Fruit fly (Drosophila melanogaster) whole organism, embryonic: ENCODE results near the gene Prx4.

ENCODE experiments used
- ATbp ChIP-seq: fragments of 200-800 bp; sonication (Bioruptor generic); optimal IDR thresholded peaks from 2 replicates; lab custom pipeline; 2017; ENCODE audit warnings: missing biosample characterization, mild to moderate bottlenecking, missing genetic modification characterization, missing genetic modification reagents
- BtbVII ChIP-seq: fragments of 200-800 bp; sonication (Bioruptor generic); optimal IDR thresholded peaks from 3 replicates; lab custom pipeline; 2017; ENCODE audit warnings: missing biosample characterization, mild to moderate bottlenecking, missing genetic modification characterization
- C15 ChIP-seq: fragments of 200-800 bp; sonication (Bioruptor generic); IDR thresholded peaks from 3 replicates; pipeline ENCODE4 v1.3.6; 2022; ENCODE audit warnings: missing biosample characterization, missing genetic modification characterization
- CG10209 ChIP-seq: fragments of 200-800 bp; sonication (Bioruptor generic); optimal IDR thresholded peaks from 3 replicates; lab custom pipeline; 2017; ENCODE audit warnings: missing biosample characterization, mild to moderate bottlenecking, missing genetic modification characterization, missing genetic modification reagents
- CG10321 ChIP-seq: fragments of 200-800 bp; sonication (Bioruptor generic); IDR thresholded peaks from 2 replicates; pipeline ENCODE4 v1.3.6; 2022; ENCODE audit warnings: missing biosample characterization, missing genetic modification characterization
- CG11085 ChIP-seq: fragments of 200-800 bp; sonication (Bioruptor generic); IDR thresholded peaks from 2 replicates; pipeline ENCODE4 v1.3.6; 2022; ENCODE audit warnings: missing biosample characterization, missing genetic modification characterization
- CG11695 ChIP-seq: fragments of 200-800 bp; sonication (Bioruptor generic); IDR thresholded peaks from 3 replicates; pipeline ENCODE4 v1.3.6; 2022; ENCODE audit warnings: missing biosample characterization, missing genetic modification characterization
- CG15011 ChIP-seq: fragments of 200-800 bp; sonication (Bioruptor generic); optimal IDR thresholded peaks from 3 replicates; lab custom pipeline; 2018; ENCODE audit warnings: missing biosample characterization, mild to moderate bottlenecking, missing genetic modification characterization
- CG2202 ChIP-seq: fragments of 200-800 bp; sonication (Bioruptor generic); optimal IDR thresholded peaks from 2 replicates; lab custom pipeline; 2018; ENCODE audit warnings: missing biosample characterization, mild to moderate bottlenecking, missing genetic modification characterization
- CG30403 ChIP-seq: fragments of 200-800 bp; sonication (Bioruptor generic); optimal IDR thresholded peaks from 3 replicates; lab custom pipeline; 2016; ENCODE audit warnings: missing biosample characterization, missing genetic modification characterization
- CG30431 ChIP-seq: fragments of 200-800 bp; sonication (Bioruptor generic); optimal IDR thresholded peaks from 2 replicates; lab custom pipeline; 2017; ENCODE audit warnings: missing biosample characterization, missing genetic modification characterization
- CG3726 ChIP-seq: fragments of 200-800 bp; sonication (Bioruptor generic); IDR thresholded peaks from 3 replicates; pipeline ENCODE4, ENCODE4 v1.3.6; 2022; ENCODE audit warnings: missing biosample characterization, missing genetic modification characterization
- CG4328 ChIP-seq: fragments of 200-800 bp; sonication (Bioruptor generic); optimal IDR thresholded peaks from 3 replicates; lab custom pipeline; 2017; ENCODE audit warnings: missing biosample characterization, missing genetic modification reagents, missing genetic modification characterization
- CG4707 ChIP-seq: fragments of 200-800 bp; sonication (Bioruptor generic); optimal IDR thresholded peaks from 2 replicates; lab custom pipeline; 2018; ENCODE audit warnings: missing biosample characterization, mild to moderate bottlenecking, missing genetic modification characterization, moderate library complexity
- CG4730 ChIP-seq: fragments of 200-800 bp; sonication (Bioruptor generic); IDR thresholded peaks from 2 replicates; pipeline ENCODE4 v1.3.6; 2022; ENCODE audit warnings: missing biosample characterization, missing genetic modification characterization
- CG6175 ChIP-seq: fragments of 200-800 bp; sonication (Bioruptor generic); IDR thresholded peaks from 3 replicates; pipeline ENCODE4 v1.3.6; 2022; ENCODE audit warnings: missing biosample characterization, missing genetic modification characterization
- CG6254 ChIP-seq: fragments of 200-800 bp; sonication (Bioruptor generic); optimal IDR thresholded peaks from 3 replicates; lab custom pipeline; 2017; ENCODE audit warnings: mild to moderate bottlenecking, missing biosample characterization, missing genetic modification reagents, missing genetic modification characterization
- CG6765 ChIP-seq: fragments of 200-800 bp; sonication (Bioruptor generic); optimal IDR thresholded peaks from 3 replicates; lab custom pipeline; 2017; ENCODE audit warnings: missing biosample characterization, mild to moderate bottlenecking, missing genetic modification characterization
- CG8765 ChIP-seq: fragments of 200-800 bp; sonication (Bioruptor generic); IDR thresholded peaks from 2 replicates; pipeline ENCODE4 v1.3.6; 2022; ENCODE audit warnings: missing biosample characterization, missing genetic modification characterization
- CoRest ChIP-seq: fragments of 200-800 bp; sonication (Bioruptor generic); optimal IDR thresholded peaks from 3 replicates; lab custom pipeline; 2018; ENCODE audit warnings: missing biosample characterization, mild to moderate bottlenecking, missing genetic modification characterization, moderate library complexity
- Dbx ChIP-seq: fragments of 200-800 bp; sonication (Bioruptor generic); IDR thresholded peaks from 3 replicates; pipeline ENCODE4 v1.3.6; 2022; ENCODE audit warnings: missing biosample characterization, missing genetic modification characterization
- Deaf1 ChIP-seq: fragments of 200-800 bp; optimal IDR thresholded peaks from 3 replicates; lab custom pipeline; 2019; ENCODE audit warnings: missing biosample characterization, mild to moderate bottlenecking, missing genetic modification characterization, moderate library complexity
- Dek ChIP-seq: fragments of 200-800 bp; sonication (Bioruptor generic); optimal IDR thresholded peaks from 3 replicates; lab custom pipeline; 2019; ENCODE audit warnings: missing biosample characterization, mild to moderate bottlenecking, missing genetic modification characterization, moderate library complexity
- Doc2 ChIP-seq: fragments of 200-800 bp; sonication (Bioruptor generic); IDR thresholded peaks from 2 replicates; pipeline ENCODE4 v1.3.6; 2022; ENCODE audit warnings: missing biosample characterization, missing genetic modification characterization
- E2f2 ChIP-seq: fragments of 200-800 bp; sonication (Bioruptor generic); IDR thresholded peaks from 2 replicates; pipeline ENCODE4 v1.3.6; 2022; ENCODE audit warnings: missing biosample characterization, missing genetic modification characterization
- ERR ChIP-seq: fragments of 200-800 bp; sonication (Bioruptor generic); optimal IDR thresholded peaks from 2 replicates; lab custom pipeline; 2016; ENCODE audit warnings: missing biosample characterization, missing genetic modification characterization
- Gsc ChIP-seq: fragments of 200-800 bp; sonication (Bioruptor generic); IDR thresholded peaks from 2 replicates; pipeline ENCODE4 v1.3.6; 2022; ENCODE audit warnings: missing biosample characterization, missing genetic modification characterization
- HLHmδ ChIP-seq: fragments of 200-800 bp; sonication (Bioruptor generic); optimal IDR thresholded peaks from 2 replicates; lab custom pipeline; 2018; ENCODE audit warnings: missing biosample characterization, mild to moderate bottlenecking, missing genetic modification characterization, moderate library complexity
- MESR4 ChIP-seq: fragments of 200-800 bp; sonication (Bioruptor generic); optimal IDR thresholded peaks from 2 replicates; lab custom pipeline; 2018; ENCODE audit warnings: missing biosample characterization, mild to moderate bottlenecking, missing genetic modification characterization, moderate library complexity
- Mes4 ChIP-seq: fragments of 200-800 bp; sonication (Bioruptor generic); optimal IDR thresholded peaks from 2 replicates; lab custom pipeline; 2016; ENCODE audit warnings: missing biosample characterization, missing genetic modification characterization
- Optix ChIP-seq: fragments of 200-800 bp; sonication (Bioruptor generic); IDR thresholded peaks from 3 replicates; pipeline ENCODE4 v1.3.6; 2022; ENCODE audit warnings: missing biosample characterization, missing genetic modification characterization
- Sox102F ChIP-seq: fragments of 200-800 bp; sonication (Bioruptor generic); optimal IDR thresholded peaks from 2 replicates; lab custom pipeline; 2018; ENCODE audit warnings: missing biosample characterization, mild to moderate bottlenecking, missing genetic modification characterization, moderate library complexity
- Sry-β ChIP-seq: fragments of 200-800 bp; sonication (Bioruptor generic); optimal IDR thresholded peaks from 2 replicates; lab custom pipeline; 2018; ENCODE audit warnings: missing biosample characterization, mild to moderate bottlenecking, missing genetic modification characterization, moderate library complexity
- bab2 ChIP-seq: fragments of 200-800 bp; sonication (Bioruptor generic); optimal IDR thresholded peaks from 2 replicates; lab custom pipeline; 2016; ENCODE audit warnings: missing biosample characterization, missing genetic modification characterization
- br ChIP-seq: fragments of >200 bp; optimal IDR thresholded peaks from 2 replicates; lab custom pipeline; 2017
- chn ChIP-seq: fragments of 200-800 bp; sonication (Bioruptor generic); optimal IDR thresholded peaks from 2 replicates; lab custom pipeline; 2016; ENCODE audit warnings: missing biosample characterization, missing genetic modification characterization
- crp ChIP-seq, 2 experiments: fragments of 200-800 bp; sonication (Bioruptor generic); optimal IDR thresholded peaks; 2 replicates in 1 of 2; 3 replicates in 1 of 2; lab custom pipeline; 2017; ENCODE audit warnings: missing biosample characterization in 2 of 2, missing genetic modification characterization in 2 of 2, mild to moderate bottlenecking in 1 of 2, moderate library complexity in 1 of 2
- cwo ChIP-seq: fragments of 200-800 bp; sonication (Bioruptor generic); optimal IDR thresholded peaks from 3 replicates; lab custom pipeline; 2017; ENCODE audit warnings: missing biosample characterization, missing genetic modification characterization, mild to moderate bottlenecking, moderate library complexity, missing genetic modification reagents
- dmrt11E ChIP-seq: fragments of 200-800 bp; sonication (Bioruptor generic); optimal IDR thresholded peaks from 3 replicates; lab custom pipeline; 2018; ENCODE audit warnings: missing biosample characterization, mild to moderate bottlenecking, missing genetic modification characterization, moderate library complexity
- en ChIP-seq: fragments of 200-800 bp; sonication (Bioruptor generic); optimal IDR thresholded peaks from 2 replicates; lab custom pipeline; 2016; ENCODE audit warnings: missing biosample characterization, missing genetic modification characterization
- gro ChIP-seq: fragments of 200-800 bp; sonication (Bioruptor generic); optimal IDR thresholded peaks from 2 replicates; lab custom pipeline; 2016; ENCODE audit warnings: missing biosample characterization, missing genetic modification characterization
- kah ChIP-seq: fragments of 200-800 bp; sonication (Bioruptor generic); optimal IDR thresholded peaks from 2 replicates; lab custom pipeline; 2018; ENCODE audit warnings: missing biosample characterization, mild to moderate bottlenecking, missing genetic modification characterization
- mam ChIP-seq: fragments of 200-800 bp; sonication (Bioruptor generic); optimal IDR thresholded peaks from 3 replicates; lab custom pipeline; 2016; ENCODE audit warnings: missing biosample characterization, missing genetic modification characterization
- mld ChIP-seq: fragments of 200-800 bp; sonication (Bioruptor generic); IDR thresholded peaks from 3 replicates; pipeline ENCODE4 v1.3.6; 2022; ENCODE audit warnings: missing biosample characterization, missing genetic modification characterization; ENCODE audit not compliant: partially characterized antibody
- ro ChIP-seq: fragments of 200-800 bp; sonication (Bioruptor generic); IDR thresholded peaks from 2 replicates; pipeline ENCODE4 v1.3.6; 2022; ENCODE audit warnings: missing biosample characterization, missing genetic modification characterization
- salm ChIP-seq: fragments of 200-800 bp; sonication (Bioruptor generic); optimal IDR thresholded peaks from 2 replicates; lab custom pipeline; 2018; ENCODE audit warnings: missing biosample characterization, mild to moderate bottlenecking, missing genetic modification characterization
- tx ChIP-seq: fragments of 200-800 bp; sonication (Bioruptor generic); optimal IDR thresholded peaks from 2 replicates; lab custom pipeline; 2016; ENCODE audit warnings: missing biosample characterization, missing genetic modification characterization
- usp ChIP-seq: fragments of >200 bp; optimal IDR thresholded peaks from 2 replicates; lab custom pipeline; 2017; ENCODE audit warnings: missing biosample characterization, missing genetic modification characterization
- wek ChIP-seq: fragments of 200-800 bp; sonication (Bioruptor generic); optimal IDR thresholded peaks from 3 replicates; lab custom pipeline; 2018; ENCODE audit warnings: missing biosample characterization, mild to moderate bottlenecking, missing genetic modification characterization, moderate library complexity

The Prx4 gene

DNA sequence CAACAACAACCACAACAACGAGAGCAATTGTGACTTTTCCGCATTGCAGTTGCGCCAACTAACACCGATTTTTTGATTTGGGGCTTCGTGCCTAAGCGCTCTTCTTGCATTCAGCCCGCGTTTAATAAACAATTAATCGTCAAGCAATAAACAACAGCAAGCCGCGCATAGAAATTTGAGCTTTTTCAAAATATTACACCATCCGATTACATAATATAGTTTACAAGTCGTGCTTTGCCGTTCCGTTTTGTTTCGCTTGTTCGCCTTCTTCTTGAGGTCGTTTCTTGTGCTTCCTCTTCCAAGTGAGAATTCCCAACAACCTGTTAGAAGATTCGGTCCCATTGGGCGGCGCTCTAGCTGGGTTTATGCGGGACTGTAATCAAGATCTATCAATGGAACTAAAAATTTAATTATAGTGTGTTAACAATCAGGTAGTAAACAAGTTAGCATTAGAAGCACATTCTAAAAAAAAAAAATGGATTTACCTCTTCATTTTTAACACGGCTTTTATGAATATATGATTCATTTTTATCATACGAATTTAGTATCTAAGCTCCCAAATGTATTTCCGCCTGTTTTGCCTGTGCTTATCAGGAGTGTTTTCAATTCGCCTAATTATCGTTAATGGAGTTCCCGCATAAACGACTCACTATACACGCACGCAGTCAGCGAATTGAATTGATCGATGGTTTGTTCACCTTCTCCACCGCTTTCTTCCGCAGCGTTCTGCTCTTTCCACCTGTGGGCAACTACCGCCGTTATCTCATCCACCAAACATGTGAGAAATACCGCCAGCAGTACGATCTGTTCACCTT lies 6.2 kb upstream of the Prx4 start (continued):
- TF ChIP-seq CG6175 (GFP tag; lab: Robert Waterston, UW) (no peak), CG4707 (peak; percentile 65), kah (GFP tag; lab: Kevin White, UChicago) (peak; percentile 90), Deaf1 (peak; percentile 56), Optix (GFP tag; lab: Robert Waterston, UW) (peak; percentile 46; the same call in 1 of the 3 replicates), salm (peak; percentile 55), Dbx (GFP tag; lab: Robert Waterston, UW) (peak; percentile 72), CG30403 (GFP tag; lab: Kevin White, UChicago) (peak; percentile 86), E2f2 (peak; percentile 70), CG6765 (GFP tag; lab: Kevin White, UChicago) (peak; percentile 85), Gsc (GFP tag; lab: Robert Waterston, UW) (no peak), CG11085 (no peak), gro (GFP tag; lab: Kevin White, UChicago) (peak; percentile 86), cwo (GFP tag; lab: Kevin White, UChicago) (peak; percentile 84), CG11695 (GFP tag; lab: Robert Waterston, UW) (peak; percentile 90), CG4730 (GFP tag; lab: Robert Waterston, UW) (peak; percentile 64), mld (no peak), tx (GFP tag; lab: Kevin White, UChicago) (peak; percentile 55), ERR (GFP tag; lab: Kevin White, UChicago) (peak; percentile 40), CG3726 (GFP tag; lab: Robert Waterston, UW) (peak; percentile 62; the same call in 1 of the 3 replicates), CG8765 (GFP tag; lab: Robert Waterston, UW) (peak; percentile 67), mam (peak; percentile 59), CG4328 (GFP tag; lab: Kevin White, UChicago) (peak; percentile 87), dmrt11E (tag; lab: Kevin White, UChicago) (peak; percentile 87), CG6254 (GFP tag; lab: Kevin White, UChicago) (peak; percentile 80), chn (GFP tag; lab: Kevin White, UChicago) (peak; percentile 54), en (GFP tag; lab: Kevin White, UChicago) (peak; percentile 69), br (lab: Kevin White, UChicago) (no peak), C15 (GFP tag; lab: Robert Waterston, UW) (peak; percentile 71; the same call in 1 of the 3 replicates), HLHmδ (no peak), MESR4 (GFP tag; lab: Kevin White, UChicago) (no peak), crp (GFP tag; optimal IDR thresholded peaks at IDR 0.05; lab: Kevin White, UChicago) (peak in 1 of 2 experiments; percentile 25), CoRest (peak; percentile 92), Sox102F (GFP tag; lab: Kevin White, UChicago) (peak; percentile 78), ATbp (GFP tag; lab: Kevin White, UChicago) (peak; percentile 75), usp (GFP tag; lab: Kevin White, UChicago) (no peak), CG10321 (GFP tag; lab: Robert Waterston, UW) (no peak; the same call in 1 of the 2 replicates), Sry-β (GFP tag; lab: Kevin White, UChicago) (peak; percentile 29), CG30431 (GFP tag; lab: Kevin White, UChicago) (peak; percentile 58), BtbVII (GFP tag; lab: Kevin White, UChicago) (peak; percentile 89), bab2 (peak; percentile 77), Dek (tag; lab: Kevin White, UChicago) (peak; percentile 74), Mes4 (GFP tag; lab: Kevin White, UChicago) (peak; percentile 64), CG10209 (peak; percentile 85), CG15011 (peak; percentile 88), CG2202 (peak; percentile 76), wek (GFP tag; lab: Kevin White, UChicago) (peak; percentile 59), Doc2 (GFP tag; lab: Robert Waterston, UW) (no peak), ro (GFP tag; lab: Robert Waterston, UW) (0 out of 2 replicates have a peak, but pooled peaks have one; percentile 8)
